Fruit fly (Drosophila melanogaster) whole organism, embryonic: ENCODE data around the gene Dh44.

ENCODE experiments used
- Adf1 ChIP-seq: fragments of 200-800 bp; sonication (Bioruptor generic); IDR thresholded peaks from 2 replicates; pipeline ENCODE4 v1.3.6; 2022; ENCODE audit warnings: missing biosample characterization, missing genetic modification characterization
- Aef1 ChIP-seq: fragments of 200-800 bp; sonication (Bioruptor generic); IDR thresholded peaks from 3 replicates; pipeline ENCODE4 v1.3.6; 2022; ENCODE audit warnings: missing biosample characterization, missing genetic modification characterization
- B-H2 ChIP-seq: fragments of 200-800 bp; sonication (Bioruptor generic); optimal IDR thresholded peaks from 2 replicates; lab custom pipeline; 2018; ENCODE audit warnings: missing biosample characterization, mild to moderate bottlenecking, missing genetic modification characterization
- BEAF-32 ChIP-seq: fragments of 200-800 bp; sonication (Bioruptor generic); optimal IDR thresholded peaks from 3 replicates; lab custom pipeline; 2017; ENCODE audit warnings: missing biosample characterization, missing genetic modification characterization, mild to moderate bottlenecking, moderate library complexity, missing genetic modification reagents
- CG10321 ChIP-seq: fragments of 200-800 bp; sonication (Bioruptor generic); IDR thresholded peaks from 2 replicates; pipeline ENCODE4 v1.3.6; 2022; ENCODE audit warnings: missing biosample characterization, missing genetic modification characterization
- CG10959 ChIP-seq: fragments of 200-800 bp; sonication (Bioruptor generic); IDR thresholded peaks from 2 replicates; pipeline ENCODE4 v1.3.6; 2022; ENCODE audit warnings: missing biosample characterization, missing genetic modification characterization
- CG11398 ChIP-seq: fragments of 200-800 bp; sonication (Bioruptor generic); optimal IDR thresholded peaks from 2 replicates; lab custom pipeline; 2016; ENCODE audit warnings: missing biosample characterization, missing genetic modification characterization
- CG12236 ChIP-seq: fragments of 200-800 bp; sonication (Bioruptor generic); optimal IDR thresholded peaks from 2 replicates; lab custom pipeline; 2016; ENCODE audit warnings: missing biosample characterization, missing genetic modification characterization
- CG13123 ChIP-seq: fragments of 200-800 bp; sonication (Bioruptor generic); optimal IDR thresholded peaks from 2 replicates; lab custom pipeline; 2016; ENCODE audit warnings: missing biosample characterization, missing genetic modification characterization
- CG15479 ChIP-seq: fragments of 200-800 bp; sonication (Bioruptor generic); optimal IDR thresholded peaks from 3 replicates; lab custom pipeline; 2019; ENCODE audit warnings: missing biosample characterization, mild to moderate bottlenecking, missing genetic modification characterization, moderate library complexity
- CG1603 ChIP-seq: fragments of 200-800 bp; sonication (Bioruptor generic); optimal IDR thresholded peaks from 2 replicates; lab custom pipeline; 2019; ENCODE audit warnings: missing biosample characterization, mild to moderate bottlenecking, missing genetic modification characterization, moderate library complexity
- CG16863 ChIP-seq: fragments of 200-800 bp; sonication (Bioruptor generic); optimal IDR thresholded peaks from 3 replicates; lab custom pipeline; 2016; ENCODE audit warnings: missing biosample characterization, missing genetic modification characterization
- CG17328 ChIP-seq: fragments of 200-800 bp; sonication (Bioruptor generic); IDR thresholded peaks from 2 replicates; pipeline ENCODE4 v1.3.6; 2022; ENCODE audit warnings: missing biosample characterization, missing genetic modification characterization
- CG17612 ChIP-seq: fragments of 200-800 bp; sonication (Bioruptor generic); IDR thresholded peaks from 2 replicates; pipeline ENCODE4 v1.3.6; 2022; ENCODE audit warnings: missing biosample characterization, missing genetic modification characterization
- CG2116 ChIP-seq: fragments of 200-800 bp; sonication (Bioruptor generic); optimal IDR thresholded peaks from 3 replicates; lab custom pipeline; 2018; ENCODE audit warnings: missing biosample characterization, mild to moderate bottlenecking, missing genetic modification characterization
- CG2129 ChIP-seq: fragments of 200-800 bp; sonication (Bioruptor generic); IDR thresholded peaks from 2 replicates; pipeline ENCODE4 v1.3.6; 2022; ENCODE audit warnings: missing biosample characterization, missing genetic modification characterization; ENCODE audit not compliant: partially characterized antibody
- CG31388 ChIP-seq: fragments of 200-800 bp; sonication (Bioruptor generic); optimal IDR thresholded peaks from 2 replicates; lab custom pipeline; 2016; ENCODE audit warnings: missing biosample characterization, missing genetic modification characterization
- CG3847 ChIP-seq: fragments of 200-800 bp; sonication (Bioruptor generic); IDR thresholded peaks from 2 replicates; pipeline ENCODE4 v1.3.6; 2022; ENCODE audit warnings: missing biosample characterization, missing genetic modification characterization
- CG4854 ChIP-seq: fragments of 200-800 bp; sonication (Bioruptor generic); optimal IDR thresholded peaks from 2 replicates; lab custom pipeline; 2016; ENCODE audit warnings: missing biosample characterization, missing genetic modification characterization, inconsistent platforms
- CG5245 ChIP-seq: fragments of 200-800 bp; sonication (Bioruptor generic); optimal IDR thresholded peaks from 3 replicates; lab custom pipeline; 2016; ENCODE audit warnings: missing biosample characterization, missing genetic modification characterization
- CG6654 ChIP-seq: fragments of 200-800 bp; sonication (Bioruptor generic); optimal IDR thresholded peaks from 2 replicates; lab custom pipeline; 2017; ENCODE audit warnings: missing biosample characterization, mild to moderate bottlenecking, missing genetic modification characterization
- CG7786 ChIP-seq: fragments of 200-800 bp; sonication (Bioruptor generic); optimal IDR thresholded peaks from 2 replicates; lab custom pipeline; 2016; ENCODE audit warnings: missing biosample characterization, missing genetic modification characterization
- CG8089 ChIP-seq: fragments of 200-800 bp; sonication (Bioruptor generic); optimal IDR thresholded peaks from 3 replicates; lab custom pipeline; 2016; ENCODE audit warnings: missing biosample characterization, missing genetic modification characterization
- Elba2 ChIP-seq: fragments of 200-800 bp; sonication (Bioruptor generic); optimal IDR thresholded peaks from 3 replicates; lab custom pipeline; 2016; ENCODE audit warnings: missing biosample characterization, missing genetic modification characterization
- HLH54F ChIP-seq: fragments of 200-800 bp; sonication (Bioruptor generic); optimal IDR thresholded peaks from 3 replicates; lab custom pipeline; 2016; ENCODE audit warnings: missing biosample characterization, missing genetic modification characterization
- Hmr ChIP-seq: fragments of 200-800 bp; sonication (Bioruptor generic); optimal IDR thresholded peaks from 3 replicates; lab custom pipeline; 2017; ENCODE audit warnings: mild to moderate bottlenecking, missing biosample characterization, missing genetic modification reagents, missing genetic modification characterization
- Mad ChIP-seq: fragments of 200-800 bp; sonication (Bioruptor generic); optimal IDR thresholded peaks from 2 replicates; lab custom pipeline; 2016; ENCODE audit warnings: missing biosample characterization, missing genetic modification characterization
- Max ChIP-seq: fragments of 200-800 bp; sonication (Bioruptor generic); optimal IDR thresholded peaks from 2 replicates; lab custom pipeline; 2016; ENCODE audit warnings: missing biosample characterization, mild to moderate bottlenecking, missing genetic modification characterization
- NC2α ChIP-seq: fragments of 200-800 bp; sonication (Bioruptor generic); optimal IDR thresholded peaks from 2 replicates; lab custom pipeline; 2016; ENCODE audit warnings: missing biosample characterization, missing genetic modification characterization
- Optix ChIP-seq: fragments of 200-800 bp; sonication (Bioruptor generic); IDR thresholded peaks from 3 replicates; pipeline ENCODE4 v1.3.6; 2022; ENCODE audit warnings: missing biosample characterization, missing genetic modification characterization
- Poxn ChIP-seq: fragments of 200-800 bp; sonication (Bioruptor generic); IDR thresholded peaks from 2 replicates; pipeline ENCODE4 v1.3.6; 2022; ENCODE audit warnings: missing biosample characterization, missing genetic modification characterization
- Ptx1 ChIP-seq: fragments of 200-800 bp; sonication (Bioruptor generic); IDR thresholded peaks from 2 replicates; pipeline ENCODE4 v1.3.6; 2022; ENCODE audit warnings: missing biosample characterization, missing genetic modification characterization
- Sox102F ChIP-seq: fragments of 200-800 bp; sonication (Bioruptor generic); optimal IDR thresholded peaks from 2 replicates; lab custom pipeline; 2018; ENCODE audit warnings: missing biosample characterization, mild to moderate bottlenecking, missing genetic modification characterization, moderate library complexity
- Usf ChIP-seq: fragments of 200-800 bp; sonication (Bioruptor generic); optimal IDR thresholded peaks from 2 replicates; lab custom pipeline; 2017; ENCODE audit warnings: missing genotype, missing biosample characterization, missing genetic modification characterization
- abd-A ChIP-seq: fragments of 200-800 bp; sonication (Bioruptor generic); optimal IDR thresholded peaks from 3 replicates; lab custom pipeline; 2019; ENCODE audit warnings: missing biosample characterization, mild to moderate bottlenecking, missing genetic modification characterization, moderate library complexity
- aop ChIP-seq: fragments of 200-800 bp; sonication (Bioruptor generic); IDR thresholded peaks from 2 replicates; pipeline ENCODE4 v1.3.6; 2022; ENCODE audit warnings: missing biosample characterization, missing genetic modification characterization
- cg ChIP-seq: fragments of 200-800 bp; sonication (Bioruptor generic); optimal IDR thresholded peaks from 3 replicates; lab custom pipeline; 2019; ENCODE audit warnings: missing biosample characterization, mild to moderate bottlenecking, missing genetic modification characterization, moderate library complexity
- corto ChIP-seq: fragments of 200-800 bp; sonication (Bioruptor generic); optimal IDR thresholded peaks from 2 replicates; lab custom pipeline; 2016; ENCODE audit warnings: missing biosample characterization, mild to moderate bottlenecking, missing genetic modification characterization, moderate library complexity
- crol ChIP-seq: fragments of 200-800 bp; sonication (Bioruptor generic); IDR thresholded peaks from 2 replicates; pipeline ENCODE4 v1.3.6; 2022; ENCODE audit warnings: missing biosample characterization, missing genetic modification characterization
- dan ChIP-seq: fragments of 200-800 bp; sonication (Bioruptor generic); IDR thresholded peaks from 2 replicates; pipeline ENCODE4 v1.3.6; 2022; ENCODE audit warnings: missing biosample characterization, missing genetic modification characterization
- grn ChIP-seq: fragments of 200-800 bp; sonication (Bioruptor generic); optimal IDR thresholded peaks from 3 replicates; lab custom pipeline; 2017; ENCODE audit warnings: missing biosample characterization, missing genetic modification characterization
- jing ChIP-seq: fragments of 200-800 bp; sonication (Bioruptor generic); optimal IDR thresholded peaks from 2 replicates; lab custom pipeline; 2018; ENCODE audit warnings: missing biosample characterization, mild to moderate bottlenecking, missing genetic modification characterization
- ken ChIP-seq: fragments of 200-800 bp; sonication (Bioruptor generic); IDR thresholded peaks from 3 replicates; pipeline ENCODE4 v1.3.6; 2022; ENCODE audit warnings: missing biosample characterization, missing genetic modification characterization
- kni ChIP-seq: fragments of 200-800 bp; sonication (Bioruptor generic); optimal IDR thresholded peaks from 3 replicates; lab custom pipeline; 2017; ENCODE audit warnings: mild to moderate bottlenecking, missing biosample characterization, missing genetic modification reagents, missing genetic modification characterization
- oc ChIP-seq: fragments of 200-800 bp; sonication (Bioruptor generic); optimal IDR thresholded peaks from 2 replicates; lab custom pipeline; 2018; ENCODE audit warnings: missing biosample characterization, mild to moderate bottlenecking, missing genetic modification characterization, moderate library complexity
- pho ChIP-seq: fragments of 200-800 bp; sonication (Bioruptor generic); optimal IDR thresholded peaks from 2 replicates; lab custom pipeline; 2016; ENCODE audit warnings: missing biosample characterization, missing genetic modification characterization
- pzg ChIP-seq: fragments of 200-800 bp; sonication (Bioruptor generic); optimal IDR thresholded peaks from 3 replicates; lab custom pipeline; 2018; ENCODE audit warnings: missing biosample characterization, mild to moderate bottlenecking, missing genetic modification characterization, moderate library complexity
- row ChIP-seq: fragments of 200-800 bp; sonication (Bioruptor generic); IDR thresholded peaks from 3 replicates; pipeline ENCODE4 v1.3.6; 2022; ENCODE audit warnings: missing biosample characterization, missing genetic modification characterization
- schlank ChIP-seq: fragments of 200-800 bp; sonication (Bioruptor generic); optimal IDR thresholded peaks from 2 replicates; lab custom pipeline; 2018; ENCODE audit warnings: missing biosample characterization, mild to moderate bottlenecking, missing genetic modification characterization
- sens-2 ChIP-seq: fragments of 200-800 bp; sonication (Bioruptor generic); IDR thresholded peaks from 2 replicates; pipeline ENCODE4 v1.3.6; 2022; ENCODE audit warnings: missing biosample characterization, missing genetic modification characterization
- unc-4 ChIP-seq: fragments of 200-800 bp; sonication (Bioruptor generic); IDR thresholded peaks from 2 replicates; pipeline ENCODE4 v1.3.6; 2022; ENCODE audit warnings: missing biosample characterization, missing genetic modification characterization; ENCODE audit not compliant: partially characterized antibody
- vfl ChIP-seq: fragments of 200-800 bp; sonication (Bioruptor generic); optimal IDR thresholded peaks from 2 replicates; lab custom pipeline; 2016; ENCODE audit warnings: missing biosample characterization, missing genetic modification characterization
- wdn ChIP-seq: fragments of 200-800 bp; sonication (Bioruptor generic); IDR thresholded peaks from 2 replicates; pipeline ENCODE4 v1.3.6; 2022; ENCODE audit warnings: missing biosample characterization, missing genetic modification characterization

Dh44 gene

DNA sequence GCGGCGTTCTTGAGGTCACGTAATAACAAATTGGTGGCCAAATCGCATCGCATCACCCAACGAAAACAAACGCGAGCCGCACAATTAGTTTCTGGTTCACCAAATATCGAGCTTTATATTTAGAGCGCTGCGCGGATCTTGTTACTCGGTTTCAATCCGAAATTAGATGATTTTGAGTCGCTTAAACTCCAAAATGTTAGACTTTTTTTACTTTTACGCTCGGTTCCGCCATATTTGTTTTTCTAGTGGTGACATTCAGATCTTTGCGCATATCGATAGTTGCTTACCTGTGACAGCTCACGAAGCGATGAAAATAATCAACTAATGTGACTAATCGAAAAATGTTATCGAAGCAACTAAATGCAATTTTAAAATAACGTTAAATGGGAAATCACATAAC lies 621 bp upstream of the Dh44 start, which contains the start of gene Scm (continued):
- TF ChIP-seq corto = no peak
- no peak for TF ChIP-seq abd-A (tag; lab: Kevin White, UChicago)
- TF ChIP-seq Usf (GFP tag; lab: Kevin White, UChicago) = no peak
- TF ChIP-seq CG15479 (GFP tag; lab: Kevin White, UChicago) = no peak
- no peak for TF ChIP-seq aop
- TF ChIP-seq Ptx1 (GFP tag; lab: Robert Waterston, UW) = no peak
- TF ChIP-seq wdn (GFP tag; lab: Robert Waterston, UW) = no peak
- TF ChIP-seq CG16863 (GFP tag; lab: Kevin White, UChicago) = no peak
- TF ChIP-seq Sox102F (GFP tag; lab: Kevin White, UChicago) = no peak
- TF ChIP-seq Poxn (GFP tag; lab: Robert Waterston, UW) = no peak
- no peak for TF ChIP-seq CG10321 (GFP tag; lab: Robert Waterston, UW)
- TF ChIP-seq CG6654 = no peak
- TF ChIP-seq crol = no peak
- no peak for TF ChIP-seq CG17328 (GFP tag; lab: Robert Waterston, UW)
- TF ChIP-seq unc-4 (GFP tag; lab: Robert Waterston, UW) = peak; percentile 92
- TF ChIP-seq schlank (tag; lab: Kevin White, UChicago) = no peak
- TF ChIP-seq CG5245 (GFP tag; lab: Kevin White, UChicago) = no peak
- no peak for TF ChIP-seq vfl
- no peak for TF ChIP-seq dan (GFP tag; lab: Robert Waterston, UW)
- TF ChIP-seq Hmr (GFP tag; lab: Kevin White, UChicago) = no peak
- TF ChIP-seq CG10959 (GFP tag; lab: Robert Waterston, UW) = no peak
- TF ChIP-seq Optix (GFP tag; lab: Robert Waterston, UW) = no peak
- no peak for TF ChIP-seq pho (GFP tag; lab: Kevin White, UChicago)
- TF ChIP-seq CG11398 (GFP tag; lab: Kevin White, UChicago) = peak; percentile 4
- TF ChIP-seq B-H2 = no peak
- no peak for TF ChIP-seq grn (GFP tag; lab: Kevin White, UChicago)
- TF ChIP-seq CG2116 (GFP tag; lab: Kevin White, UChicago) = peak; percentile 96
- no peak for TF ChIP-seq CG7786 (GFP tag; lab: Kevin White, UChicago)
- TF ChIP-seq Max (GFP tag; lab: Kevin White, UChicago) = no peak
- no peak for TF ChIP-seq oc (tag; lab: Kevin White, UChicago)
- no peak for TF ChIP-seq CG3847
- peak; percentile 54 for TF ChIP-seq row
- no peak for TF ChIP-seq Aef1 (GFP tag; lab: Robert Waterston, UW)
- TF ChIP-seq cg (GFP tag; lab: Kevin White, UChicago) = no peak
- no peak for TF ChIP-seq CG17612 (GFP tag; lab: Robert Waterston, UW)
- TF ChIP-seq BEAF-32 (GFP tag; lab: Kevin White, UChicago) = peak; percentile 91
- TF ChIP-seq CG4854 (GFP tag; lab: Kevin White, UChicago) = peak; percentile 7
- TF ChIP-seq CG13123 (GFP tag; lab: Kevin White, UChicago) = no peak
- TF ChIP-seq jing (GFP tag; lab: Kevin White, UChicago) = no peak
- TF ChIP-seq ken (GFP tag; lab: Robert Waterston, UW) = no peak
- TF ChIP-seq Adf1 = no peak
- no peak for TF ChIP-seq HLH54F (GFP tag; lab: Kevin White, UChicago)
- peak; percentile 61; the same call in 1 of the 2 replicates for TF ChIP-seq CG2129
- TF ChIP-seq CG8089 = no peak
- no peak for TF ChIP-seq CG31388
- no peak for TF ChIP-seq CG12236 (GFP tag; lab: Kevin White, UChicago)
- peak; percentile 88 for TF ChIP-seq pzg (GFP tag; lab: Kevin White, UChicago)
- no peak for TF ChIP-seq Elba2 (GFP tag; lab: Kevin White, UChicago)
- TF ChIP-seq Mad (GFP tag; lab: Kevin White, UChicago) = no peak
- no peak for TF ChIP-seq sens-2 (GFP tag; lab: Robert Waterston, UW)
- peak; percentile 31 for TF ChIP-seq kni (GFP tag; lab: Kevin White, UChicago)
- TF ChIP-seq NC2α (GFP tag; lab: Kevin White, UChicago) = no peak
- peak; percentile 77 for TF ChIP-seq CG1603 (tag; lab: Kevin White, UChicago)
